Fruit fly (Drosophila melanogaster) whole organism, wandering third instar larva: ENCODE results near the gene CG14855.
A peak's percentile ranks its signal among the peaks of the same experiment; 100 is the strongest.

ENCODE experiments used
- Abd-B ChIP-seq: fragments of >200 bp; optimal IDR thresholded peaks from 2 replicates; lab custom pipeline; 2017; ENCODE audit warnings: missing biosample characterization, missing genetic modification characterization
- CG32264 ChIP-seq: fragments of 200-800 bp; sonication (Bioruptor generic); optimal IDR thresholded peaks from 2 replicates; lab custom pipeline; 2016; ENCODE audit warnings: missing biosample characterization, missing genetic modification characterization
- CG9705 ChIP-seq: fragments of 200-800 bp; sonication (Bioruptor generic); optimal IDR thresholded peaks from 2 replicates; lab custom pipeline; 2018; ENCODE audit warnings: missing biosample characterization, mild to moderate bottlenecking, missing genetic modification characterization
- CrebA ChIP-seq: fragments of 200-800 bp; sonication (Bioruptor generic); optimal IDR thresholded peaks from 2 replicates; lab custom pipeline; 2016; ENCODE audit warnings: missing biosample characterization, mild to moderate bottlenecking, missing genetic modification characterization, borderline replicate concordance
- Dfd ChIP-seq: fragments of >200 bp; optimal IDR thresholded peaks from 2 replicates; lab custom pipeline; 2017; ENCODE audit warnings: missing biosample characterization, missing genetic modification characterization
- Dif ChIP-seq: fragments of 200-275, 200-300 bp; sonication (Bioruptor generic); optimal IDR thresholded peaks from 2 replicates; lab custom pipeline; 2018; ENCODE audit warnings: missing biosample characterization, missing genetic modification characterization; ENCODE audit not compliant: partially characterized antibody
- GATAd ChIP-seq: sonication (Bioruptor generic); optimal IDR thresholded peaks from 2 replicates; lab custom pipeline; 2016; ENCODE audit warnings: missing biosample characterization, missing genetic modification characterization
- Hnf4 ChIP-seq: fragments of 200-800 bp; sonication (Bioruptor generic); optimal IDR thresholded peaks from 2 replicates; lab custom pipeline; 2016; ENCODE audit warnings: missing biosample characterization, mild to moderate bottlenecking, missing genetic modification characterization
- Hr78 ChIP-seq: fragments of >200 bp; optimal IDR thresholded peaks from 2 replicates; lab custom pipeline; 2017; ENCODE audit warnings: missing biosample characterization, missing genetic modification characterization
- Hr83 ChIP-seq: fragments of 200-300 bp; sonication (Bioruptor generic); optimal IDR thresholded peaks from 2 replicates; lab custom pipeline; 2016; ENCODE audit warnings: missing biosample characterization, mild to moderate bottlenecking, missing genetic modification characterization, moderate library complexity; ENCODE audit not compliant: poor library complexity, severe bottlenecking
- Jra ChIP-seq: sonication (Bioruptor generic); optimal IDR thresholded peaks from 2 replicates; lab custom pipeline; 2016; ENCODE audit warnings: missing biosample characterization, missing genetic modification characterization
- Mio ChIP-seq: sonication (Bioruptor generic); optimal IDR thresholded peaks from 2 replicates; lab custom pipeline; 2016; ENCODE audit warnings: missing biosample characterization, missing genetic modification characterization
- Myc ChIP-seq: fragments of >200 bp; optimal IDR thresholded peaks from 2 replicates; lab custom pipeline; 2017
- N ChIP-seq: fragments of >200 bp; optimal IDR thresholded peaks from 2 replicates; lab custom pipeline; 2018; ENCODE audit warnings: missing biosample characterization, missing external identifiers, missing genetic modification characterization
- OdsH ChIP-seq: fragments of 200-800 bp; sonication (Bioruptor generic); optimal IDR thresholded peaks from 2 replicates; lab custom pipeline; 2016; ENCODE audit warnings: missing biosample characterization, mild to moderate bottlenecking, missing genetic modification characterization
- Rel ChIP-seq, 2 experiments: fragments of 200-800 bp; sonication (Bioruptor generic) in 1 of 2; optimal IDR thresholded peaks; 2 replicates in 1 of 2; 3 replicates in 1 of 2; lab custom pipeline; 2016 to 2019; ENCODE audit warnings: mild to moderate bottlenecking in 2 of 2, missing biosample characterization in 2 of 2, missing genetic modification characterization in 2 of 2, moderate library complexity in 1 of 2
- Vsx2 ChIP-seq: fragments of 200-300, 225-300 bp; sonication (Bioruptor generic); optimal IDR thresholded peaks from 2 replicates; lab custom pipeline; 2018; ENCODE audit warnings: missing biosample characterization, missing genetic modification characterization; ENCODE audit not compliant: partially characterized antibody
- br ChIP-seq: fragments of 200-800 bp; sonication (Bioruptor generic); optimal IDR thresholded peaks from 2 replicates; lab custom pipeline; 2016; ENCODE audit warnings: missing biosample characterization, missing genetic modification characterization
- brk ChIP-seq: fragments of 200-800 bp; sonication (Bioruptor generic); optimal IDR thresholded peaks from 2 replicates; lab custom pipeline; 2016; ENCODE audit warnings: missing biosample characterization, mild to moderate bottlenecking, missing genetic modification characterization
- dl ChIP-seq, 2 experiments: fragments of 175-275, 200-275 bp in 1 of 2; fragments of 200-275 bp in 1 of 2; sonication (Bioruptor generic); optimal IDR thresholded peaks; lab custom pipeline; 2018; ENCODE audit warnings: mild to moderate bottlenecking in 2 of 2, missing biosample characterization in 2 of 2, missing genetic modification characterization in 2 of 2, moderate library complexity in 2 of 2; ENCODE audit not compliant: partially characterized antibody in 2 of 2, insufficient read depth in 1 of 2
- dmrt93B ChIP-seq: fragments of 200-800 bp; sonication (Bioruptor generic); optimal IDR thresholded peaks from 2 replicates; lab custom pipeline; 2018; ENCODE audit warnings: missing biosample characterization, mild to moderate bottlenecking, missing genetic modification characterization
- dsf ChIP-seq: sonication (Bioruptor generic); optimal IDR thresholded peaks from 2 replicates; lab custom pipeline; 2016; ENCODE audit warnings: missing biosample characterization, missing genetic modification characterization, borderline replicate concordance
- ey ChIP-seq: fragments of 200-800 bp; sonication (Bioruptor generic); optimal IDR thresholded peaks from 2 replicates; lab custom pipeline; 2016; ENCODE audit warnings: missing biosample characterization, missing genetic modification characterization
- foxo ChIP-seq, 2 experiments: fragments of 200-800 bp; sonication (Bioruptor generic); optimal IDR thresholded peaks; 2 replicates in 1 of 2; 3 replicates in 1 of 2; lab custom pipeline; 2016 to 2017; ENCODE audit warnings: missing biosample characterization in 2 of 2, missing genetic modification characterization in 2 of 2
- fru ChIP-seq: fragments of 200-800 bp; sonication (Bioruptor generic); optimal IDR thresholded peaks from 3 replicates; lab custom pipeline; 2016; ENCODE audit warnings: missing biosample characterization, mild to moderate bottlenecking, missing genetic modification characterization
- h ChIP-seq: fragments of 200-800 bp; sonication (Bioruptor generic); optimal IDR thresholded peaks from 3 replicates; lab custom pipeline; 2016; ENCODE audit warnings: missing biosample characterization, mild to moderate bottlenecking, missing genetic modification characterization
- jim ChIP-seq: fragments of 175-275, 200-325 bp; sonication (Bioruptor generic); optimal IDR thresholded peaks from 2 replicates; lab custom pipeline; 2016; ENCODE audit warnings: missing biosample characterization, mild to moderate bottlenecking, missing genetic modification characterization
- lola ChIP-seq: fragments of >200 bp; optimal IDR thresholded peaks from 2 replicates; lab custom pipeline; 2017; ENCODE audit warnings: missing biosample characterization, missing genetic modification characterization
- pan ChIP-seq: fragments of >200 bp; optimal IDR thresholded peaks from 2 replicates; lab custom pipeline; 2017
- sage ChIP-seq: fragments of 200-800 bp; sonication (Bioruptor generic); optimal IDR thresholded peaks from 2 replicates; lab custom pipeline; 2016; ENCODE audit warnings: missing biosample characterization, mild to moderate bottlenecking, missing genetic modification characterization
- sv ChIP-seq: fragments of 200-800 bp; sonication (Bioruptor generic); optimal IDR thresholded peaks from 3 replicates; lab custom pipeline; 2016; ENCODE audit warnings: missing biosample characterization, missing genetic modification characterization
- tai ChIP-seq: sonication (Bioruptor generic); optimal IDR thresholded peaks from 2 replicates; lab custom pipeline; 2016; ENCODE audit warnings: missing biosample characterization, missing genetic modification characterization
- usp ChIP-seq: fragments of >200 bp; optimal IDR thresholded peaks from 2 replicates; lab custom pipeline; 2017; ENCODE audit warnings: missing biosample characterization, missing genetic modification characterization
- woc ChIP-seq: sonication (Bioruptor generic); optimal IDR thresholded peaks from 2 replicates; lab custom pipeline; 2016; ENCODE audit warnings: missing biosample characterization, mild to moderate bottlenecking, missing genetic modification characterization

CG14855 gene

dm6 chr3R:14819711-14820153, 23.6 kb downstream of the CG14855 start:
- TF ChIP-seq OdsH (GFP tag; lab: Kevin White, UChicago) = peak; percentile 17
- TF ChIP-seq Dfd (GFP tag; lab: Kevin White, UChicago) = peak; percentile 59
- TF ChIP-seq Mio = no peak
- TF ChIP-seq dl (GFP tag; optimal IDR thresholded peaks at IDR 0.05; lab: Kevin White, UChicago; ENCODE audit: insufficient read depth in 1 of 2, partially characterized antibody in 2 of 2) = peak in 1 of 2 experiments; percentile 7
- no peak for TF ChIP-seq Hnf4 (GFP tag; lab: Kevin White, UChicago)

dm6 chr3R:14821175-14821574, 25.1 kb downstream of the CG14855 start:
- no peak for TF ChIP-seq Vsx2 (GFP tag; lab: Kevin White, UChicago)
- TF ChIP-seq pan = no peak
- TF ChIP-seq Hr83 (GFP tag; lab: Kevin White, UChicago) = no peak
- no peak for TF ChIP-seq Abd-B
- TF ChIP-seq sage = no peak
- no peak for TF ChIP-seq dsf (GFP tag; lab: Kevin White, UChicago)
- TF ChIP-seq OdsH (GFP tag; lab: Kevin White, UChicago) = no peak
- no peak for TF ChIP-seq sv
- TF ChIP-seq h (GFP tag; lab: Kevin White, UChicago) = no peak
- no peak for TF ChIP-seq dmrt93B (GFP tag; lab: Kevin White, UChicago)
- TF ChIP-seq, all 38 proteins: peak for 0

DNA sequence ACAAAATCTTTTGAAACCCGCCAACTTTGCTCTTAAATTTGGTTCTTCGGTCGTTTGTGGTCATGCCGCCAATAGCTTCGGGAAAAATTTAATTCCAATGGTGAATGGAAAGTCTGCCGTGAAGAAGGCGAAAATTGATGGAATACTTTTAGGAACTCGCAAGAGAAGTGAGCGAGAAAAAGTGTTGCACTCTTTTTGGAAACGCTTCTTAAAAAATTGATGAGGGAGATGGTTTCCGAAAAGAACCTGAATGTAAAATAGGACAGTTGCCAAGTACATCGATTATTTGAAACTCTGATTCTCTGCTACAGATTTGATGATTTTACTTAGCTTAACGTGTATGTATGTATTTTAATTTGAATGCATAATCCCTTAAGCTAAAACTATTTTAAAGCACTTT, 26.8 kb downstream of the CG14855 start:
- TF ChIP-seq usp (GFP tag; lab: Kevin White, UChicago) (no peak), Hr83 (GFP tag; lab: Kevin White, UChicago) (no peak), Vsx2 (GFP tag; lab: Kevin White, UChicago) (peak; percentile 27), brk (GFP tag; lab: Kevin White, UChicago) (no peak), Dif (GFP tag; lab: Kevin White, UChicago) (peak; percentile 1), CrebA (GFP tag; lab: Kevin White, UChicago) (no peak), Hnf4 (GFP tag; lab: Kevin White, UChicago) (no peak), woc (GFP tag; lab: Kevin White, UChicago) (no peak), CG9705 (GFP tag; lab: Kevin White, UChicago) (no peak), CG32264 (no peak), lola (GFP tag; lab: Kevin White, UChicago) (no peak), dmrt93B (GFP tag; lab: Kevin White, UChicago) (no peak), Rel (GFP tag; optimal IDR thresholded peaks at IDR 0.05; lab: Kevin White, UChicago) (no peak), Rel (tag; optimal IDR thresholded peaks at IDR 0.05; lab: Kevin White, UChicago) (no peak), foxo (GFP tag; optimal IDR thresholded peaks at IDR 0.05; lab: Kevin White, UChicago) (no peak), N (peak; percentile 63), h (GFP tag; lab: Kevin White, UChicago) (no peak), ey (no peak), OdsH (GFP tag; lab: Kevin White, UChicago) (no peak), Jra (GFP tag; lab: Kevin White, UChicago) (no peak), dsf (GFP tag; lab: Kevin White, UChicago) (no peak), Mio (no peak), fru (no peak), Abd-B (no peak), Myc (lab: Kevin White, UChicago) (peak; percentile 85), jim (no peak), Dfd (GFP tag; lab: Kevin White, UChicago) (no peak), GATAd (GFP tag; lab: Kevin White, UChicago) (no peak), dl (GFP tag; optimal IDR thresholded peaks at IDR 0.05; lab: Kevin White, UChicago; ENCODE audit: insufficient read depth in 1 of 2, partially characterized antibody in 2 of 2) (no peak), br (GFP tag; lab: Kevin White, UChicago) (no peak), sage (no peak)

DNA sequence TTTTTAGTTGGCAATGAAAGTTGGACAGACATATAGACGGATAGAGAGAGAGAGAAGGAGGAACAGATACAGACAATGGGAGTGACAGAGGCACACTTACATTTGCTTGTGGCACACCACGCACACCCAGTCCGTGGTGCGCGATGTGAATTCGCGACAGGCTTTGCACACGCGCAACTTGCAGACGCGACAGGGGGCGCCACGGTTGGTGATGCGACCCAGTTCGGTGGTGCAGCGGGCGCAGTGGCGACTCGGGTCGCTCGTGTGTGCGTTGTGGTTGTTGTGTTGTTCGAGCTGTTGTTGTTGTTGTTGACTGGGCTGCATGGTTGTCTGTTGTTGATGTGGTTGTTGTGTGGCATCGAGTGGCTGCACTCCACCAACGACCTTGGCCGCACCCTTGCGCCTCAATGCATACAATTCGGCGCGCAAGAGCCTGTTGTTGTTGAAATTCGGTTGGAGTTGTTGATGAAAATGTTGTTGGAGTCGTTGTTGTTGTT, 34.2 kb downstream of the CG14855 start:
- TF ChIP-seq Myc (lab: Kevin White, UChicago) = no peak
- no peak for TF ChIP-seq Mio
- no peak for TF ChIP-seq Hr78 (GFP tag; lab: Kevin White, UChicago)
- no peak for TF ChIP-seq tai (GFP tag; lab: Kevin White, UChicago)
- TF ChIP-seq jim = no peak
- no peak for TF ChIP-seq fru
- no peak for TF ChIP-seq Hnf4 (GFP tag; lab: Kevin White, UChicago)
- TF ChIP-seq CG9705 (GFP tag; lab: Kevin White, UChicago) = no peak
- no peak for TF ChIP-seq Abd-B
- TF ChIP-seq GATAd (GFP tag; lab: Kevin White, UChicago) = no peak
- no peak for TF ChIP-seq h (GFP tag; lab: Kevin White, UChicago)
- TF ChIP-seq dsf (GFP tag; lab: Kevin White, UChicago) = no peak
- no peak for TF ChIP-seq ey
